Worm (Caenorhabditis elegans): ENCODE data around the gene dgat-2.
A peak's percentile ranks its signal among the peaks of the same experiment; 100 is the strongest.

The dgat-2 gene

ce11 chrV:17668531-17668930, 8.4 kb downstream of the dgat-2 start, which contains the start of gene str-89:
Gene str-89, plus strand, starts transcription at chrV:17668831.
- TF ChIP-seq sptf-2 (GFP tag; optimal IDR thresholded peaks at IDR 0.05) (no peak), F49E8.2 (tag; optimal IDR thresholded peaks at IDR 0.05; ENCODE audit: insufficient read depth) (no peak), lir-1 (GFP tag; conservative IDR thresholded peaks at IDR 0.05) (no peak), lin-54 (GFP tag; optimal IDR thresholded peaks at IDR 0.05) (no peak), ztf-3 (GFP tag; optimal IDR thresholded peaks at IDR 0.05) (no peak), hsf-1 (GFP tag; IDR thresholded peaks at IDR 0.05) (no peak), gei-17 (GFP tag; optimal IDR thresholded peaks at IDR 0.05) (no peak), hmg-1.2 (GFP tag; IDR thresholded peaks at IDR 0.05) (no peak), ama-1 (optimal IDR thresholded peaks at IDR 0.05) (no peak), ama-1 (GFP tag; optimal IDR thresholded peaks at IDR 0.05) (no peak), T07F8.4 (tag; optimal IDR thresholded peaks at IDR 0.05) (no peak), lag-1 (GFP tag; IDR thresholded peaks at IDR 0.05) (no peak), dpl-1 (GFP tag; optimal IDR thresholded peaks at IDR 0.05) (no peak), ccch-3 (GFP tag; optimal IDR thresholded peaks at IDR 0.05) (no peak), nfya-1 (tag; optimal IDR thresholded peaks at IDR 0.05; ENCODE audit: borderline replicate concordance, insufficient read depth) (no peak), die-1 (tag; optimal IDR thresholded peaks at IDR 0.05) (no peak), egrh-3 (GFP tag; IDR thresholded peaks at IDR 0.05) (no peak), nhr-120 (GFP tag; IDR thresholded peaks at IDR 0.05) (no peak), ceh-91 (GFP tag; IDR thresholded peaks at IDR 0.05) (no peak), egl-18 (GFP tag; IDR thresholded peaks at IDR 0.05) (no peak)

- peak; percentile 57 for TF ChIP-seq hmg-1.2 (GFP tag; IDR thresholded peaks at IDR 0.05)
- no peak for TF ChIP-seq athp-1 (tag; optimal IDR thresholded peaks at IDR 0.05)
These were observed 13.2 kb downstream of the dgat-2 start, which contains the start of gene str-93 for ce11 chrV:17673343-17673742. Gene str-93, minus strand, starts transcription at chrV:17673443.

- no peak for TF ChIP-seq madf-6 (GFP tag; IDR thresholded peaks at IDR 0.05)
- no peak for TF ChIP-seq die-1 (tag; optimal IDR thresholded peaks at IDR 0.05)
- TF ChIP-seq repo-1 (tag; optimal IDR thresholded peaks at IDR 0.05) = no peak
These were observed 16.4 kb downstream of the dgat-2 start, which contains the start of gene str-92 for ce11 chrV:17676553-17676952. Gene str-92, minus strand, starts transcription at chrV:17676653.

ce11 chrV:17683290-17683689, 23.2 kb downstream of the dgat-2 start:
- TF ChIP-seq nhr-80 (tag; optimal IDR thresholded peaks at IDR 0.05) = no peak
- TF ChIP-seq lir-1 (GFP tag; conservative IDR thresholded peaks at IDR 0.05) = no peak
- peak; percentile 59; the same call in 1 of the 2 replicates for TF ChIP-seq egrh-3 (GFP tag; IDR thresholded peaks at IDR 0.05)
- TF ChIP-seq zfh-2 (GFP tag; conservative IDR thresholded peaks at IDR 0.05) = peak; percentile 74

ce11 chrV:17683763-17684162, 23.7 kb downstream of the dgat-2 start, which contains the start of gene F59A1.15:
Gene F59A1.15, minus strand, starts transcription at chrV:17683863.
- TF ChIP-seq D2030.7 (GFP tag; IDR thresholded peaks at IDR 0.05) = no peak
- no peak for TF ChIP-seq Y53F4B.3 (GFP tag; IDR thresholded peaks at IDR 0.05)
- TF ChIP-seq nhr-27 (tag; optimal IDR thresholded peaks at IDR 0.05) = no peak
- no peak for TF ChIP-seq F10E7.11 (tag; optimal IDR thresholded peaks at IDR 0.05)
- no peak for TF ChIP-seq B0261.1 (tag; optimal IDR thresholded peaks at IDR 0.05)
- TF ChIP-seq C17E4.6 (GFP tag; IDR thresholded peaks at IDR 0.05) = no peak
- no peak for TF ChIP-seq madf-6 (GFP tag; IDR thresholded peaks at IDR 0.05)
- TF ChIP-seq F37B4.10 (GFP tag; IDR thresholded peaks at IDR 0.05) = no peak
- TF ChIP-seq cebp-1 (GFP tag; IDR thresholded peaks at IDR 0.05) = no peak
- no peak for TF ChIP-seq cebp-1 (tag; optimal IDR thresholded peaks at IDR 0.05)
- TF ChIP-seq hrde-1 (tag; optimal IDR thresholded peaks at IDR 0.05; ENCODE audit: borderline replicate concordance) = no peak
